Worm (Caenorhabditis elegans) whole organism, L1 larva: ENCODE measurements around the gene R02D5.10.

ENCODE experiments used
- C04F5.9 ChIP-seq: sonication (generic microtip); optimal IDR thresholded peaks from 2 replicates; lab custom pipeline; 2016; ENCODE audit warnings: missing genetic modification characterization, missing compliant biosample characterization
- C16A3.4 ChIP-seq: fragments of 150-350 bp; optimal IDR thresholded peaks from 2 replicates; lab custom pipeline; 2014; ENCODE audit warnings: missing biosample characterization, missing genetic modification characterization
- aly-2 ChIP-seq: fragments of 150-350 bp; optimal IDR thresholded peaks from 2 replicates; lab custom pipeline; 2014; ENCODE audit warnings: missing biosample characterization, missing genetic modification characterization
- ama-1 ChIP-seq: fragments of 150-350 bp; optimal IDR thresholded peaks from 2 replicates; lab custom pipeline; 2014
- ceh-63 ChIP-seq: fragments of 200-800 bp; sonication (Bioruptor generic); optimal IDR thresholded peaks from 2 replicates; lab custom pipeline; 2018; ENCODE audit warnings: mild to moderate bottlenecking, missing genetic modification characterization, missing compliant biosample characterization
- ceh-82 ChIP-seq, 3 experiments: fragments of 150-350 bp in 1 of 3; sonication (generic microtip) in 2 of 3; optimal IDR thresholded peaks; 2 replicates each; lab custom pipeline; 2014 to 2017; ENCODE audit warnings: missing biosample characterization in 3 of 3, missing genetic modification characterization in 3 of 3
- dpl-1 ChIP-seq, 3 experiments: fragments of 150-350 bp in 2 of 3; sonication (generic microtip) in 1 of 3; optimal IDR thresholded peaks; 2 replicates each; lab custom pipeline; 2014 to 2017; ENCODE audit warnings: missing biosample characterization in 3 of 3, missing genetic modification characterization in 3 of 3, missing genetic modification reagents in 3 of 3
- dsc-1 ChIP-seq: sonication (generic microtip); optimal IDR thresholded peaks from 2 replicates; lab custom pipeline; 2016; ENCODE audit warnings: mild to moderate bottlenecking, missing genetic modification characterization, missing compliant biosample characterization
- efl-1 ChIP-seq, 4 experiments: fragments of 150-350 bp; optimal IDR thresholded peaks in 3 of 4; peaks in 1 of 4; 1 replicate in 1 of 4; 2 replicates in 3 of 4; lab custom pipeline; 2014; ENCODE audit warnings: missing biosample characterization in 2 of 4, missing genetic modification characterization in 2 of 4, missing genetic modification reagents in 2 of 4
- efl-3 ChIP-seq: fragments of 200-800 bp; sonication (Bioruptor generic); optimal IDR thresholded peaks from 2 replicates; lab custom pipeline; 2018; ENCODE audit warnings: mild to moderate bottlenecking, missing genetic modification characterization, missing compliant biosample characterization
- egl-27 ChIP-seq, 2 experiments: fragments of 150-350 bp in 1 of 2; sonication (generic microtip); optimal IDR thresholded peaks; 3 replicates each; lab custom pipeline; 2017 to 2018; ENCODE audit warnings: missing biosample characterization in 2 of 2, missing genetic modification characterization in 2 of 2, missing genetic modification reagents in 2 of 2
- elt-2 ChIP-seq: sonication (generic microtip); optimal IDR thresholded peaks from 2 replicates; lab custom pipeline; 2016; ENCODE audit warnings: missing genetic modification characterization, mild to moderate bottlenecking, inconsistent platforms, missing compliant biosample characterization, missing genetic modification reagents
- elt-3 ChIP-seq, 6 experiments: fragments of 150-350 bp in 1 of 6; sonication (generic microtip); optimal IDR thresholded peaks; 2 replicates each; lab custom pipeline; 2017 to 2018; ENCODE audit warnings: missing biosample characterization in 6 of 6, missing genetic modification characterization in 6 of 6, inconsistent platforms in 1 of 6
- fos-1 ChIP-seq: fragments of 150-350 bp; optimal IDR thresholded peaks from 2 replicates; lab custom pipeline; 2014; ENCODE audit warnings: missing biosample characterization, missing genetic modification characterization
- grh-1 ChIP-seq: fragments of 200-800 bp; sonication (Bioruptor generic); IDR thresholded peaks from 2 replicates; pipeline ENCODE4 v1.3.6; 2022; ENCODE audit warnings: missing genetic modification reagents, missing genetic modification characterization, missing compliant biosample characterization
- hlh-4 ChIP-seq: sonication (generic microtip); optimal IDR thresholded peaks from 2 replicates; lab custom pipeline; 2016; ENCODE audit warnings: mild to moderate bottlenecking, missing genetic modification characterization, missing compliant biosample characterization
- hpl-2 ChIP-seq: fragments of 150-350 bp; optimal IDR thresholded peaks from 2 replicates; lab custom pipeline; 2014; ENCODE audit warnings: missing biosample characterization, missing genetic modification reagents, missing genetic modification characterization
- jun-1 ChIP-seq: fragments of 150-350 bp; optimal IDR thresholded peaks from 2 replicates; lab custom pipeline; 2014; ENCODE audit warnings: missing biosample characterization, missing genetic modification reagents, missing genetic modification characterization
- lin-13 ChIP-seq: fragments of 150-350 bp; optimal IDR thresholded peaks from 2 replicates; lab custom pipeline; 2014; ENCODE audit warnings: missing biosample characterization, missing genetic modification reagents, missing genetic modification characterization
- lin-14 ChIP-seq: fragments of 200-800 bp; sonication (Bioruptor generic); optimal IDR thresholded peaks from 2 replicates; lab custom pipeline; 2018; ENCODE audit warnings: mild to moderate bottlenecking, missing genetic modification characterization, moderate library complexity, missing compliant biosample characterization
- lin-15B ChIP-seq: fragments of 150-350 bp; sonication (generic microtip); optimal IDR thresholded peaks from 3 replicates; lab custom pipeline; 2014; ENCODE audit warnings: missing biosample characterization, missing genetic modification characterization
- lin-35 ChIP-seq, 2 experiments: fragments of 150-350 bp; optimal IDR thresholded peaks; 2 replicates each; lab custom pipeline; 2014; ENCODE audit warnings: missing biosample characterization in 2 of 2, missing genetic modification characterization in 2 of 2, missing genetic modification reagents in 2 of 2
- lsy-2 ChIP-seq, 2 experiments: fragments of 150-350 bp; optimal IDR thresholded peaks; 2 replicates each; lab custom pipeline; 2014; ENCODE audit warnings: missing biosample characterization in 2 of 2, missing genetic modification characterization in 2 of 2
- mdl-1 ChIP-seq, 2 experiments: fragments of 150-350 bp; optimal IDR thresholded peaks; 2 replicates each; lab custom pipeline; 2014 to 2017; ENCODE audit warnings: missing biosample characterization in 2 of 2, missing genetic modification characterization in 2 of 2, inconsistent platforms in 1 of 2
- mef-2 ChIP-seq: fragments of 150-350 bp; optimal IDR thresholded peaks from 2 replicates; lab custom pipeline; 2014; ENCODE audit warnings: missing biosample characterization, missing genetic modification characterization
- mep-1 ChIP-seq: fragments of 150-350 bp; optimal IDR thresholded peaks from 2 replicates; lab custom pipeline; 2014; ENCODE audit warnings: missing biosample characterization, missing genetic modification characterization
- nhr-19 ChIP-seq: fragments of 200-800 bp; sonication (Bioruptor generic); conservative IDR thresholded peaks from 2 replicates; pipeline ENCODE4 v1.3.6; 2022; ENCODE audit warnings: missing genetic modification characterization, missing compliant biosample characterization
- nhr-20 ChIP-seq: sonication (generic microtip); optimal IDR thresholded peaks from 2 replicates; lab custom pipeline; 2016; ENCODE audit warnings: mild to moderate bottlenecking, missing genetic modification characterization, missing compliant biosample characterization
- nhr-28 ChIP-seq: fragments of 150-350 bp; optimal IDR thresholded peaks from 2 replicates; lab custom pipeline; 2014; ENCODE audit warnings: missing biosample characterization, missing genetic modification characterization
- nhr-47 ChIP-seq: sonication (generic microtip); optimal IDR thresholded peaks from 2 replicates; lab custom pipeline; 2016; ENCODE audit warnings: mild to moderate bottlenecking, missing genetic modification characterization, moderate library complexity, missing compliant biosample characterization
- nhr-71 ChIP-seq: sonication (generic microtip); optimal IDR thresholded peaks from 2 replicates; lab custom pipeline; 2016; ENCODE audit warnings: mild to moderate bottlenecking, missing genetic modification characterization, moderate library complexity, missing compliant biosample characterization
- nhr-77 ChIP-seq: fragments of 150-350 bp; optimal IDR thresholded peaks from 2 replicates; lab custom pipeline; 2014; ENCODE audit warnings: missing biosample characterization, missing genetic modification characterization
- nhr-85 ChIP-seq: sonication (generic microtip); peaks from one replicate; lab custom pipeline; 2016; ENCODE audit warnings: missing genetic modification characterization, inconsistent platforms, missing compliant biosample characterization
- nhr-90 ChIP-seq: sonication (generic microtip); optimal IDR thresholded peaks from 2 replicates; lab custom pipeline; 2016; ENCODE audit warnings: mild to moderate bottlenecking, missing genetic modification characterization, missing compliant biosample characterization; ENCODE audit not compliant: poor library complexity
- pag-3 ChIP-seq: sonication (generic microtip); optimal IDR thresholded peaks from 2 replicates; lab custom pipeline; 2017; ENCODE audit warnings: missing genetic modification characterization, mild to moderate bottlenecking, missing compliant biosample characterization, antibody characterized with exemption, borderline replicate concordance; ENCODE audit not compliant: insufficient read depth
- rnt-1 ChIP-seq: sonication (generic microtip); optimal IDR thresholded peaks from 2 replicates; lab custom pipeline; 2016; ENCODE audit warnings: mild to moderate bottlenecking, missing genetic modification characterization, moderate library complexity, missing compliant biosample characterization
- skn-1 ChIP-seq: fragments of 150-350 bp; optimal IDR thresholded peaks from 2 replicates; lab custom pipeline; 2014; ENCODE audit warnings: missing biosample characterization, missing genetic modification characterization
- snpc-4 ChIP-seq: fragments of 150-350 bp; optimal IDR thresholded peaks from 2 replicates; lab custom pipeline; 2014; ENCODE audit warnings: missing biosample characterization, missing genetic modification characterization
- snu-23 ChIP-seq: sonication (generic microtip); optimal IDR thresholded peaks from 2 replicates; lab custom pipeline; 2016; ENCODE audit warnings: missing genetic modification characterization, missing compliant biosample characterization
- sptf-1 ChIP-seq: fragments of 150-350 bp; optimal IDR thresholded peaks from 2 replicates; lab custom pipeline; 2014; ENCODE audit warnings: missing biosample characterization, missing genetic modification characterization
- swsn-7 ChIP-seq: sonication (generic microtip); optimal IDR thresholded peaks from 2 replicates; lab custom pipeline; 2016; ENCODE audit warnings: missing genetic modification characterization, missing compliant biosample characterization
- unc-62 ChIP-seq: fragments of 150-350 bp; optimal IDR thresholded peaks from 2 replicates; lab custom pipeline; 2014; ENCODE audit warnings: missing biosample characterization, missing genetic modification reagents, missing genetic modification characterization
- unc-98 ChIP-seq: fragments of 200-800 bp; sonication (Bioruptor generic); IDR thresholded peaks from 2 replicates; pipeline ENCODE4 v1.3.6; 2022; ENCODE audit warnings: missing genetic modification characterization, missing compliant biosample characterization
- xbp-1 ChIP-seq: sonication (generic microtip); optimal IDR thresholded peaks from 2 replicates; lab custom pipeline; 2016; ENCODE audit warnings: missing genetic modification characterization, missing compliant biosample characterization

The R02D5.10 gene

DNA sequence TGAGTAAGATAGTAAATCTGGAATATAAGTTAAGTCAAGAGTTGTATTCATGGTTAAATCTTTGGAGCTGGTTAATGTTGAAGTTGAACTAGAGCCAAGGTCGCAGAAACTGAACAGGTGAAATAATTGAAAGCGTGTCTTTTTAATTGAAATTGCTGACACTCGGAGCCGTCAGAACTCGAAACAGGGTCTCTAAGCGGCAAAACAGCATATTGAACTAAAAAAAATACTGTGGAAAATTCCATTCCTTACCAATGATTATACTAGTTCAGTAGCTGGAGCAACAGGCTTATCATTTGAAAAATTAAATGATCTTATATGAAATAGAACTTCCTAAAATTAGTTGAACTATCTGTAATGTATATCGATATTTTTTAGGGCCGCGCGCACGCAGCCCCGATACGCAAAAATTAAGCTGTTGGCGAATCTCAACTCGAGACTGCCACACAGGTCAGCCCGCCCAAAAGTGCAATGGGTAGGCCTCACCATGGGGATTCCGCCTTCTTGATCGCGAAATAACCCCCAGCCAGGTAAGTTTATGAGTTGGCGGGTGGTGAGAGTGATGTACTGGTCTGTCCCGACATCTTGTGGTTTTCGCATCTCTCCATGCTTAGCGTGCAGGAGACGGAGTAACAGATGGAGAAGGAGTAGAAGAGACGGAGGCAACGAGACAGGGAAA is 13.8 kb upstream of the R02D5.10 start, which contains the start of gene srz-97:
TSS of gene srz-97 (minus strand) at position 51 of the 679 bp plus-strand sequence.
- TF ChIP-seq grh-1 (GFP tag; lab: Robert Waterston, UW) (peak; percentile 65), nhr-28 (no peak), nhr-90 (tag; lab: Kevin White, UChicago) (peak; percentile 84), lin-15B (no peak), dpl-1 (GFP tag; optimal IDR thresholded peaks at IDR 0.05; lab: Kevin White, UChicago) (peak in 1 of 3 experiments; percentile 27), efl-1 (optimal IDR thresholded peaks at IDR 0.05; lab: Kevin White, UChicago) (peak; percentile 41 to 60), efl-1 (GFP tag; optimal IDR thresholded peaks at IDR 0.05 in 1 of 2; lab: Kevin White, UChicago) (peak in 1 of 2 experiments; percentile 77), nhr-20 (tag; lab: Kevin White, UChicago) (peak; percentile 69), sptf-1 (tag; lab: Kevin White, UChicago) (no peak), snpc-4 (tag; lab: Kevin White, UChicago) (peak; percentile 97), mep-1 (peak; percentile 4), lin-35 (GFP tag; optimal IDR thresholded peaks at IDR 0.05; lab: Kevin White, UChicago) (peak in 1 of 2 experiments; percentile 38), fos-1 (tag; lab: Kevin White, UChicago) (no peak), lin-14 (GFP tag; lab: Kevin White, UChicago) (peak; percentile 42), aly-2 (tag; lab: Kevin White, UChicago) (no peak), efl-3 (GFP tag; lab: Kevin White, UChicago) (no peak), hlh-4 (peak; percentile 4), xbp-1 (no peak), C04F5.9 (tag; lab: Kevin White, UChicago) (no peak), jun-1 (no peak), nhr-85 (tag; lab: Kevin White, UChicago) (peak; percentile 90), nhr-77 (peak; percentile 6), rnt-1 (tag; lab: Kevin White, UChicago) (peak; percentile 43), swsn-7 (peak; percentile 58), nhr-71 (peak; percentile 73), egl-27 (tag; optimal IDR thresholded peaks at IDR 0.05; lab: Kevin White, UChicago) (no peak), mdl-1 (tag; optimal IDR thresholded peaks at IDR 0.05; lab: Kevin White, UChicago) (no peak), nhr-47 (peak; percentile 73), lsy-2 (tag; optimal IDR thresholded peaks at IDR 0.05; lab: Kevin White, UChicago) (no peak), hpl-2 (GFP tag; lab: Kevin White, UChicago) (peak; percentile 17), unc-62 (no peak), dsc-1 (tag; lab: Kevin White, UChicago) (no peak), ceh-82 (tag; optimal IDR thresholded peaks at IDR 0.05; lab: Kevin White, UChicago) (peak in 1 of 3 experiments; percentile 16), elt-2 (peak; percentile 65), snu-23 (GFP tag; lab: Kevin White, UChicago) (peak; percentile 66), C16A3.4 (tag; lab: Kevin White, UChicago) (no peak), nhr-19 (GFP tag; lab: Robert Waterston, UW) (peak; percentile 76)

DNA sequence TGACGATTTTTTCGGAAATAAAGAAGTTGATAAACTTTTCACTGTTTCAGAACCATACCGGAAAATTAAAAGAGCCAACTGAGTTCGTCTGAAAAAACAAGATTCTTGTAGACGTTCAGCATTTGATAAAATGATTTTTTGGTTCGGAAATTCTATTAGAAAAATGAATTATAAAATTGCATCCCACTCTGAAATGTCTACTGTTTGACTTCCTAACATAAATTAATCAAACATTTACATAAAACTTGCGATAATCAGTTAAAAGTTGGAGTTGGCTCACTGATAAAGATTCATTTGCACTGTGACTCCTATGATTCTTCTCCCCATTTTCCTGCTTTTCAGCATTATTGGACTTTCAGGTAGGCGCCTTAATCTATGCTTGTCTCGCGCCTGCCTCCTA is 13.2 kb upstream of the R02D5.10 start, which contains the start of gene clec-57:
TSS of gene clec-57 (plus strand) at position 301 of the 400 bp plus-strand sequence.
- TF ChIP-seq dsc-1 (tag; lab: Kevin White, UChicago) (no peak), lin-14 (GFP tag; lab: Kevin White, UChicago) (no peak), mdl-1 (tag; optimal IDR thresholded peaks at IDR 0.05; lab: Kevin White, UChicago) (no peak), grh-1 (GFP tag; lab: Robert Waterston, UW) (no peak), elt-2 (no peak), nhr-71 (no peak), pag-3 (tag; lab: Kevin White, UChicago) (no peak), fos-1 (tag; lab: Kevin White, UChicago) (no peak), C16A3.4 (tag; lab: Kevin White, UChicago) (no peak), skn-1 (no peak), elt-3 (tag; optimal IDR thresholded peaks at IDR 0.05; lab: Kevin White, UChicago) (no peak), mef-2 (tag; lab: Kevin White, UChicago) (no peak), lin-35 (GFP tag; optimal IDR thresholded peaks at IDR 0.05; lab: Kevin White, UChicago) (no peak), unc-98 (GFP tag; lab: Robert Waterston, UW) (no peak), ceh-63 (GFP tag; lab: Kevin White, UChicago) (no peak), nhr-90 (tag; lab: Kevin White, UChicago) (no peak), ama-1 (no peak), lin-13 (GFP tag; lab: Kevin White, UChicago) (no peak)
